Worm (Caenorhabditis elegans) whole organism, early embryonic: ENCODE results near the gene nlp-11.
"Not testable (repeated sequence)": the region's sequence is repeated elsewhere in the genome, so short reads cannot be mapped to it uniquely, and the experiment has no call there.

Experiments used
- B0310.2 ChIP-seq: sonication (generic microtip); optimal IDR thresholded peaks from 2 replicates; lab custom pipeline; 2016; ENCODE audit warnings: mild to moderate bottlenecking, missing genetic modification characterization, missing compliant biosample characterization
- F13C5.2 ChIP-seq: sonication (generic microtip); optimal IDR thresholded peaks from 2 replicates; lab custom pipeline; 2017; ENCODE audit warnings: mild to moderate bottlenecking, missing genetic modification characterization, inconsistent platforms, missing compliant biosample characterization
- aly-1 ChIP-seq: sonication (generic microtip); optimal IDR thresholded peaks from 2 replicates; lab custom pipeline; 2016; ENCODE audit warnings: missing genetic modification characterization, missing compliant biosample characterization
- ama-1 ChIP-seq: fragments of 150-350 bp; optimal IDR thresholded peaks from 2 replicates; lab custom pipeline; 2014
- ceh-13 ChIP-seq: fragments of 200-800 bp; sonication (Bioruptor generic); optimal IDR thresholded peaks from 2 replicates; lab custom pipeline; 2018; ENCODE audit warnings: mild to moderate bottlenecking, missing genetic modification characterization, missing compliant biosample characterization
- ceh-36 ChIP-seq: sonication (generic microtip); optimal IDR thresholded peaks from 2 replicates; lab custom pipeline; 2016; ENCODE audit warnings: missing genetic modification characterization, inconsistent platforms, missing compliant biosample characterization
- ets-7 ChIP-seq: sonication (generic microtip); optimal IDR thresholded peaks from 2 replicates; lab custom pipeline; 2016; ENCODE audit warnings: missing genotype, missing genetic modification characterization, missing compliant biosample characterization
- flt-1 ChIP-seq: fragments of 200-800 bp; sonication (Bioruptor generic); IDR thresholded peaks from 2 replicates; pipeline ENCODE4 v1.3.6; 2022; ENCODE audit warnings: missing genetic modification characterization, missing compliant biosample characterization
- hmbx-1 ChIP-seq: sonication (generic microtip); optimal IDR thresholded peaks from 2 replicates; lab custom pipeline; 2016; ENCODE audit warnings: mild to moderate bottlenecking, missing genetic modification characterization, missing compliant biosample characterization
- hmg-4 ChIP-seq: fragments of 200-800 bp; sonication (Bioruptor generic); optimal IDR thresholded peaks from 2 replicates; lab custom pipeline; 2018; ENCODE audit warnings: mild to moderate bottlenecking, missing genetic modification characterization, missing compliant biosample characterization
- hnd-1 ChIP-seq: sonication (generic microtip); optimal IDR thresholded peaks from 2 replicates; lab custom pipeline; 2016; ENCODE audit warnings: missing genetic modification characterization, missing compliant biosample characterization
- pes-1 ChIP-seq: fragments of 200-800 bp; sonication (Bioruptor generic); IDR thresholded peaks from 2 replicates; pipeline ENCODE4 v1.3.6; 2022; ENCODE audit warnings: missing genetic modification reagents, missing genetic modification characterization, missing compliant biosample characterization
- scrt-1 ChIP-seq: fragments of 200-800 bp; sonication (Bioruptor generic); IDR thresholded peaks from 2 replicates; pipeline ENCODE4 v1.3.6; 2022; ENCODE audit warnings: missing genetic modification characterization, missing compliant biosample characterization
- sea-1 ChIP-seq: fragments of 200-800 bp; sonication (Bioruptor generic); conservative IDR thresholded peaks from 2 replicates; pipeline ENCODE4 v1.3.6; 2022; ENCODE audit warnings: missing genetic modification characterization, missing compliant biosample characterization
- tbx-11 ChIP-seq: fragments of 200-800 bp; sonication (Bioruptor generic); IDR thresholded peaks from 2 replicates; pipeline ENCODE4 v1.3.6; 2022; ENCODE audit warnings: missing genetic modification characterization, missing compliant biosample characterization
- tbx-37 ChIP-seq: fragments of 200-800 bp; sonication (Bioruptor generic); conservative IDR thresholded peaks from 2 replicates; pipeline ENCODE4 v1.3.6; 2022; ENCODE audit warnings: missing genetic modification reagents, missing genetic modification characterization, missing compliant biosample characterization
- tra-4 ChIP-seq: sonication (generic microtip); optimal IDR thresholded peaks from 2 replicates; lab custom pipeline; 2017; ENCODE audit warnings: missing genetic modification characterization, missing compliant biosample characterization

Gene nlp-11

DNA sequence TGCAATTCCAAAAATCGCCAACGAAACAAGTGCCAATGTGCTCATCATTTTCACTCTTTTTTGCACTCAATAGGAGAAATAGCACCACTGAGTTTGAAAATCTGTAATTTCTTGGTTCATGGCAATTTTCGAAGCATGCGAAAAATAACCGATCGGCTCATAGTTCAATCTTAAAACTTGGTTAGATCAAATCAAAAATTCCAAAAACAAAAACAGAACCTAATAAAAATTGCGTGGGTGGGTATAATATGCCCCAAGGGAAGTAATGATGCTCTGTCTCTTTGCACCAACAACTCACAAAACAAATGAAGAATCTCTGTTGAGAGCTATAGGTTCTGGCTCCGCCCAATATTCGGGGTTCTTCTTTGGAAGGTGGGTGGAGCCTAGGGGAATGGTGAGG lies at the start of gene nlp-11:
TSS of gene nlp-11 (minus strand) at position 101 of the 400 bp plus-strand sequence.
- TF ChIP-seq sea-1 (GFP tag; lab: Robert Waterston, UW) (no peak), ets-7 (no peak), scrt-1 (GFP tag; lab: Robert Waterston, UW) (no peak), pes-1 (no peak), F13C5.2 (tag; lab: Kevin White, UChicago) (no peak), B0310.2 (tag; lab: Kevin White, UChicago) (no peak), hmbx-1 (tag; lab: Kevin White, UChicago) (no peak), tbx-11 (GFP tag; lab: Robert Waterston, UW) (no peak), tra-4 (no peak), tbx-37 (GFP tag; lab: Robert Waterston, UW) (no peak), flt-1 (GFP tag; lab: Robert Waterston, UW) (no peak), hnd-1 (tag; lab: Kevin White, UChicago) (no peak), aly-1 (no peak), ceh-13 (no peak), hmg-4 (GFP tag; lab: Kevin White, UChicago) (no peak), ama-1 (lab: Kevin White, UChicago) (no peak), ceh-36 (no peak)

DNA sequence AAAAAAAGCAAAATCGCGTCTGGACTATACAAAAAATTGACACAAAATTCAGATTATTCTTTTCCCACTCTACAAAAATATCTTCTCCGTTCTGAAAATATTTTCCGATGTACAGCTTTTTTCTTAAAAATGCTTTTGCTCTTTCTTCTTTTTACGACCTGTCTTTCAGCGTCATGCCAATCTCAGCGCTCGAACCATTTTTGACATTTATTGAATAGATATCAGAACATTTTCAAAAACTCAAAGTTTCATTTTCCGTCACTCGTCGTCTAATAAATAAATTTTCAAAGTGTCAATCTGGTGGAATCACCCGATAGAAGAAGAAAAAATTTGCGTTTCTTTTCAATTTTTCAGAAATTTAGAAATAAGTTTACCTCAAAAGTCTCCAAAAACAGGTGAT lies 49.7 kb upstream of the nlp-11 start:
- no peak for TF ChIP-seq ceh-13
- TF ChIP-seq pes-1 = no peak
- no peak for TF ChIP-seq scrt-1 (GFP tag; lab: Robert Waterston, UW)
- no peak for TF ChIP-seq ceh-36
- TF ChIP-seq sea-1 (GFP tag; lab: Robert Waterston, UW) = no peak
- no peak for TF ChIP-seq tra-4
- TF ChIP-seq hmg-4 (GFP tag; lab: Kevin White, UChicago) = no peak
- no peak for TF ChIP-seq tbx-11 (GFP tag; lab: Robert Waterston, UW)
- no peak for TF ChIP-seq B0310.2 (tag; lab: Kevin White, UChicago)
- no peak for TF ChIP-seq ets-7
- TF ChIP-seq flt-1 (GFP tag; lab: Robert Waterston, UW) = no peak
- no peak for TF ChIP-seq F13C5.2 (tag; lab: Kevin White, UChicago)
- no peak for TF ChIP-seq aly-1
- no peak for TF ChIP-seq ama-1 (lab: Kevin White, UChicago)
- no peak for TF ChIP-seq hmbx-1 (tag; lab: Kevin White, UChicago)
- TF ChIP-seq tbx-37 (GFP tag; lab: Robert Waterston, UW) = no peak

DNA sequence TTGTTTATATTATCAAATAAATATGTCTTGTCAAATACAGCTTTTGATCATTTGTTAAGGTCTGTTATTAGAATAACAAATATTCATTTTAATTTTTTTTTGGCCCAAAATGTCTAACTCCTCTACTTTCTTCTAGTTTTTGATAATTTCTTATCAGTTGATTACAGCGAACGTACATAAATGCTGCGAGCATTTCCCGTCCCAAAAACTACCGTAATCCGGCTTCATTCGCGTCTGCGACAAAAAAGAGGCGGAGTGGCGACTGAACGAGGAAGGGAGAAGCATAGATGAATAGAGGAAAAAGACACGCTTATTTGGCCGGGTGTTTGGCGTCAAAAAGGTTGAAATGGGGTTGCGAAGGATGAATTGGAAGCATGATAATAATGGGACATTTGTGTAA lies 48.8 kb upstream of the nlp-11 start:
- TF ChIP-seq tra-4 = no peak

DNA sequence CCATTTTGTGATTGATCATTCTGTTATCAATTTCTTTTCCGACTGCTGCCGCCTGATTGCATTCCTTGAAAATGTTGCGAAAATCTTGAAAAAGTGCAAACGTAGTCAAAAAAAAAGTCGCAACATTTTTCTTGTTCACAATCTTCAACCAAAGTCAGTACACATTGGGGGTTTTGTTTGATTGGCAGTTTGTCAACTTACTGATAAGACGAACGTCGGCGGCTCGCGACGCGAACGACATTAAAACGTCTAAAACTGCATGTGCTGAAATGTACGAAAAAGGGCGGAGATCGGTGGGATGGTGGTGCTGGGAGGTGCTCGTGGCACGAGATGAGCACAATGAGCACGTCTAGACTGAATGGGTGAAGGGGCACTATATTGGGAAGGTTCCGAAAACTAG lies 47.1 kb upstream of the nlp-11 start:
- TF ChIP-seq tbx-37 (GFP tag; lab: Robert Waterston, UW) (no peak), sea-1 (GFP tag; lab: Robert Waterston, UW) (no peak), ets-7 (no peak)

DNA sequence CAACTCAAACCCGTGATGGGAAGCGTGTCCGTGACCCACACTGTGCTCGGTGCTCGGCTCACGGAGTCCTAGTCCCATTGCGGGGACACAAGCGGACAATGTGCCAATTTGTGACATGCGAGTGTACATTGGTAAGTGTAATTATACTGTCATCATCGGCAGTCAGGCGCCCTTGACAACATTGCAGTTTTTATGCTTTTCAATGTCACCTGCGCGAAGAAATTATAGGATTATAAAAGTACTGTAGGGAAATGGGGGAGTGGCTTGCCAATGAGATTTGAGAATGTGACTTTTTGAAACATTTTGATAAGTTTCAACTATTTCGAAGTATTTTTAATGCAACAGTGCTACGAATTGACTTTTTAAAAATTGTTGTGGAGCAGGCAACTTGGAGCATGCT lies 44.0 kb upstream of the nlp-11 start:
- no peak for TF ChIP-seq tra-4
- no peak for TF ChIP-seq pes-1

DNA sequence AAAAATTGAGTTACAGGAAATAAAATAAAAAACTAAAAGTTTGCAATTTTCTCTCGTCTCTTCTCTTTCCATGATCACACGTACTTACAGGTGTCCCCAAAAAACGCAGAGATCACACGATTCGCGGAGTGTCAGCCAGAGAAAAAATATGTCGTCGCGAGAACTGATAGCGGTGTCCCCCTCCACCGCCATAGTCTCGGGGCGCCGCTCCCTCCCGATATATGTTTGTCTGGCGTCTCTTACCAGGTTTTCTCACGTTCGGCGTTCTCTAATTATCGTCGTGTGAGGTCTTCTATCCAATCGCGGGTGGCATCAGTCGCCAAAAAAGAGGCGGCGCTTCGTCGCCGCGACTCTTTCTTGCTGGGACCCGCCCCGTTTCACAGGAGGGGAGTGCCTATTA lies 40.1 kb upstream of the nlp-11 start, which contains the start of gene mab-3:
TSS of gene mab-3 (plus strand) at position 328 of the 400 bp plus-strand sequence.
- TF ChIP-seq hmbx-1 (tag; lab: Kevin White, UChicago); ets-7; hnd-1 (tag; lab: Kevin White, UChicago): not testable (repeated sequence)

DNA sequence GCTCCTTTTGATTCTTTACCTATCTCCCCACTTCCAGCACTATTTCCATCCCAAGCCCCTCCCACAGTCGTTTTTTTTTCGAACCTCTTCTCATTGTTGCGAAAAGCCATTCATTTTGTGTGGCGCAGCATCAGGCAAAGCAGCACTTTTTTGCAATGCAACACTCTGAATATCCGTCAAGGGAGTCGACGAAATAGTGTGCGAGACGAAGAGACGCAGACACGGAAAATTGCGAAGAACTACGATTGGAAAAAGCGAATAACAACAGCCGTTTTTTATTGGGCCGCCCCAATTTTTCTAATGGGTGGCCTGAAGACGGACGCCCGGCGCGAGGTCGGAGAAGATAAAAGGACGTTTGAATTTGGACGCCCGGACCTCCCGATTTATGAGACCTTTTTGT lies 38.1 kb upstream of the nlp-11 start:
- TF ChIP-seq hmbx-1 (tag; lab: Kevin White, UChicago) (no peak), pes-1 (no peak), hmg-4 (GFP tag; lab: Kevin White, UChicago) (no peak)

DNA sequence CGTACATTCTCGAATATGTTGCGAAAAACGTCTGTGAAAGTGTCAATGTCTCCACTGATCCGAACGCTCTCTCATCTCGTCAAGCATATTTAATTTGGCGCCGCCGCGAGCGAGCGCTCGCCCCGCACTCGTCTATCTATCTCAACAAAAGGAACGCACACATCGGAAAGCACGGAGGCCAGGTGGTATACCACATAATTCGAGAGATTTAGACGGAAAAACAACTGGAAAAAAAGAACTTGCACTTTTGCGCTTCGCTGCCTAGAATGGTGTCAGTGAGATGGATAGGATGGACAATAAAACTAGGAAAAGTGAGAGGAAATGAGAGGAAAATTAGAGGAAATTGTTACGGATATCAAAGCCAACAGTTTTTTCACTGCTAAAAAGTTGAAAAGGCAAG lies 37.5 kb upstream of the nlp-11 start:
- TF ChIP-seq ceh-36 = no peak
- TF ChIP-seq aly-1 = no peak
- no peak for TF ChIP-seq ama-1 (lab: Kevin White, UChicago)
- TF ChIP-seq tbx-37 (GFP tag; lab: Robert Waterston, UW) = no peak
- no peak for TF ChIP-seq hmbx-1 (tag; lab: Kevin White, UChicago)
- TF ChIP-seq hnd-1 (tag; lab: Kevin White, UChicago) = no peak
- TF ChIP-seq ceh-13 = no peak
- TF ChIP-seq sea-1 (GFP tag; lab: Robert Waterston, UW) = no peak
- TF ChIP-seq F13C5.2 (tag; lab: Kevin White, UChicago) = no peak
- TF ChIP-seq pes-1 = no peak

DNA sequence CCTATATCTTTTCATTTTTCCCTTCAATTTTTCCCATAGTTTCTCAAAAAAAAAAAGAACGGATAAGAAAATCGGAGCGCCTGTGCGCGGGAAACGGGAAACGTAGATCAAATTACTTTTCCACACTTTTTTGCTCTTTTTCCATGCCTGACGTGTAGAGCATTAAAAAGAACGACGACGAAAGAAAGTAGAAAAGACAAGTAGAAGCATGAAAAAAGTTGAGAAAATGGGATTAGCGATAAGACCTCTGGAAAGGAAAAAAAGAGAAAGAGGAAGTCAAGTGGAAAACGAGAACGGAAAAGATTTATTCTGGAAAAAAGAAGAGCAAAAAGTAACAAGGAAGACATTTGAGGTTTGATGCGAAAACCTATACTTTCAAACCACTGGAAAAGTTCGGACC lies 36.8 kb upstream of the nlp-11 start:
- TF ChIP-seq F13C5.2 (tag; lab: Kevin White, UChicago) (no peak), flt-1 (GFP tag; lab: Robert Waterston, UW) (no peak)

DNA sequence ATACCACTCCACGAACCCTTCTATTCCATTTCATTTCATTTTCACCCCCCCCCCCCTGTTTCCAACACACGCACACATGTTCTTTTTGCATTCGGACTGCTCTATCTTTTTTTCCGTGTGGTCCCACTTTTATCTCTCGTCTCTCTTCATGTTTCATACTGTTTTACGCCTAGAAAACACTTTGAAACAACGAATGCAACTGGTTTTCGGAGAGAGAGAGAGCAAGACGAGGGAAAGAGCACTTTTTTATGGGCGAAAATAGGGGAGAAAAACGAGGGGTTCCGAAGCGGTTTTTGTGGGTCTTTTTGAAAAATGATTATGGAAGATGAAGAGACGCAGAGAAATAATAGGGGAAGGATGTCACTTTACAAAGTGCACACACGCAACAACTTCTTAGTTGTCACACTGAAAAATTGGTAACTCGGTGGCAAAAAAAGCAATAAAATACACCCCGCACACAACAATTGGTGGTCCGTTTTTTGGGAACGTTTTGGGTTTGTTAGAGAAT lies 35.5 kb upstream of the nlp-11 start:
- TF ChIP-seq F13C5.2 (tag; lab: Kevin White, UChicago) = no peak
